Fruit fly (Drosophila melanogaster): ENCODE results near the gene CG7988.

Gene CG7988

dm6 chr3R:18185385-18185784 is 34.9 kb upstream of the CG7988 start, which contains the start of the genes Arp5 and CG7208 (continued):
- TF ChIP-seq dati (GFP tag; IDR thresholded peaks at IDR 0.05) = no peak
- TF ChIP-seq Dll (GFP tag; IDR thresholded peaks at IDR 0.05; ENCODE audit: partially characterized antibody) = peak; percentile 46; the same call in 1 of the 4 replicates
- no peak for TF ChIP-seq ash1 (GFP tag; optimal IDR thresholded peaks at IDR 0.05)
- TF ChIP-seq grn (GFP tag; optimal IDR thresholded peaks at IDR 0.05) = no peak
- TF ChIP-seq CG4707 (GFP tag; optimal IDR thresholded peaks at IDR 0.05) = no peak
- peak; percentile 51 for TF ChIP-seq CG17829 (tag; optimal IDR thresholded peaks at IDR 0.05)
- no peak for TF ChIP-seq crp (GFP tag; optimal IDR thresholded peaks at IDR 0.05)
- TF ChIP-seq pita (GFP tag; optimal IDR thresholded peaks at IDR 0.05) = no peak
- TF ChIP-seq Hand (GFP tag; optimal IDR thresholded peaks at IDR 0.05) = no peak
- TF ChIP-seq MTF-1 (GFP tag; optimal IDR thresholded peaks at IDR 0.05; ENCODE audit: borderline replicate concordance) = no peak
- no peak for TF ChIP-seq hkb (optimal IDR thresholded peaks at IDR 0.05)
- peak; percentile 62 for TF ChIP-seq hkb (GFP tag; IDR thresholded peaks at IDR 0.05)
- TF ChIP-seq lilli (GFP tag; optimal IDR thresholded peaks at IDR 0.05) = peak; percentile 86
- TF ChIP-seq B-H1 (GFP tag; IDR thresholded peaks at IDR 0.05) = peak; percentile 29; the same call in 1 of the 3 replicates
- TF ChIP-seq sc (optimal IDR thresholded peaks at IDR 0.05) = no peak
- peak; percentile 47 for TF ChIP-seq sc (GFP tag; optimal IDR thresholded peaks at IDR 0.05)
- no peak for TF ChIP-seq nerfin-2 (GFP tag; IDR thresholded peaks at IDR 0.05; ENCODE audit: partially characterized antibody)
- peak; percentile 40; the same call in 1 of the 2 replicates for TF ChIP-seq CG17328 (GFP tag; IDR thresholded peaks at IDR 0.05)
- no peak for TF ChIP-seq CG11723 (GFP tag; optimal IDR thresholded peaks at IDR 0.05)
- peak; percentile 51 for TF ChIP-seq CG1647 (GFP tag; optimal IDR thresholded peaks at IDR 0.05)
- TF ChIP-seq Hmx (GFP tag; optimal IDR thresholded peaks at IDR 0.05) = no peak
- no peak for TF ChIP-seq Neu2 (GFP tag; optimal IDR thresholded peaks at IDR 0.05; ENCODE audit: borderline replicate concordance)
- no peak for TF ChIP-seq Asciz (GFP tag; optimal IDR thresholded peaks at IDR 0.05)
- TF ChIP-seq CG1024 (GFP tag; IDR thresholded peaks at IDR 0.05) = no peak
- peak; percentile 70 for TF ChIP-seq mam (GFP tag; optimal IDR thresholded peaks at IDR 0.05)
- TF ChIP-seq CG16863 (GFP tag; optimal IDR thresholded peaks at IDR 0.05) = peak; percentile 30
- TF ChIP-seq bbx (GFP tag; IDR thresholded peaks at IDR 0.05; ENCODE audit: partially characterized antibody) = 0 out of 2 replicates have a peak, but pooled peaks have one; percentile 12
- no peak for TF ChIP-seq Stat92E (GFP tag; optimal IDR thresholded peaks at IDR 0.05)
- TF ChIP-seq hb (GFP tag; IDR thresholded peaks at IDR 0.05; ENCODE audit: partially characterized antibody) = no peak
- TF ChIP-seq CrebB (tag; optimal IDR thresholded peaks at IDR 0.05) = peak; percentile 9
- TF ChIP-seq zfh1 (GFP tag; IDR thresholded peaks at IDR 0.05) = peak; percentile 39; the same call in 1 of the 3 replicates
- TF ChIP-seq CG14667 (GFP tag; IDR thresholded peaks at IDR 0.05) = no peak; the same call in 1 of the 2 replicates
- 0 out of 3 replicates have a peak, but pooled peaks have one; percentile 13 for TF ChIP-seq CG14050 (GFP tag; IDR thresholded peaks at IDR 0.05)
- TF ChIP-seq sug (tag; optimal IDR thresholded peaks at IDR 0.05) = peak; percentile 76
- TF ChIP-seq dmrt11E (tag; optimal IDR thresholded peaks at IDR 0.05) = peak; percentile 34
- TF ChIP-seq slbo (GFP tag; IDR thresholded peaks at IDR 0.05) = peak; percentile 85
- 0 out of 3 replicates have a peak, but pooled peaks have one; percentile 36 for TF ChIP-seq CG7357 (GFP tag; IDR thresholded peaks at IDR 0.05)
- TF ChIP-seq CG7786 (GFP tag; optimal IDR thresholded peaks at IDR 0.05) = peak; percentile 58
- peak; percentile 48; the same call in 1 of the 2 replicates for TF ChIP-seq CG4404 (GFP tag; IDR thresholded peaks at IDR 0.05)
- peak; percentile 42 for TF ChIP-seq slou (GFP tag; optimal IDR thresholded peaks at IDR 0.05)
- no peak for TF ChIP-seq schlank (tag; optimal IDR thresholded peaks at IDR 0.05)
- no peak for TF ChIP-seq CG15269 (tag; optimal IDR thresholded peaks at IDR 0.05)
- peak in 1 of 3 experiments; percentile 51 for TF ChIP-seq lola (GFP tag; optimal IDR thresholded peaks at IDR 0.05)
- no peak for TF ChIP-seq mld (GFP tag; IDR thresholded peaks at IDR 0.05; ENCODE audit: partially characterized antibody)
- no peak for TF ChIP-seq HmgD (GFP tag; optimal IDR thresholded peaks at IDR 0.05)
- no peak for TF ChIP-seq unc-4 (GFP tag; IDR thresholded peaks at IDR 0.05; ENCODE audit: partially characterized antibody)
- TF ChIP-seq C15 (GFP tag; IDR thresholded peaks at IDR 0.05) = no peak
- TF ChIP-seq CG16779 (GFP tag; IDR thresholded peaks at IDR 0.05) = no peak
- TF ChIP-seq CG8281 (tag; optimal IDR thresholded peaks at IDR 0.05) = no peak
- TF ChIP-seq stc (GFP tag; IDR thresholded peaks at IDR 0.05) = peak; percentile 64; the same call in 1 of the 2 replicates

Measured in whole organism, embryonic.